Fruit fly (Drosophila melanogaster) whole organism, adult: Measurements from ENCODE around the gene AP-1sigma.

Source experiments
- CG12768 ChIP-seq: fragments of 200-800 bp; sonication (Bioruptor generic); optimal IDR thresholded peaks from 2 replicates; lab custom pipeline; 2017; ENCODE audit warnings: missing biosample characterization, missing genetic modification characterization, mild to moderate bottlenecking, moderate library complexity, missing genetic modification reagents
- CG33017 ChIP-seq: fragments of 200-800 bp; sonication (Bioruptor generic); optimal IDR thresholded peaks from 2 replicates; lab custom pipeline; 2018; ENCODE audit warnings: missing biosample characterization, mild to moderate bottlenecking, missing genetic modification characterization, moderate library complexity
- CG5204 ChIP-seq: fragments of 200-800 bp; sonication (Bioruptor generic); optimal IDR thresholded peaks from 2 replicates; lab custom pipeline; 2016; ENCODE audit warnings: missing biosample characterization, missing genetic modification characterization
- Clk ChIP-seq: fragments of 200-800 bp; sonication (Bioruptor generic); optimal IDR thresholded peaks from 2 replicates; lab custom pipeline; 2017; ENCODE audit warnings: missing biosample characterization, missing genetic modification characterization
- Crg-1 ChIP-seq: fragments of 200-800 bp; sonication (Bioruptor generic); optimal IDR thresholded peaks from 2 replicates; lab custom pipeline; 2016; ENCODE audit warnings: missing biosample characterization, missing genetic modification characterization
- Hr96 ChIP-seq: fragments of 200-800 bp; sonication (Bioruptor generic); optimal IDR thresholded peaks from 2 replicates; lab custom pipeline; 2016; ENCODE audit warnings: missing biosample characterization, missing genetic modification characterization
- Mnt ChIP-seq: fragments of 200-800 bp; sonication (Bioruptor generic); optimal IDR thresholded peaks from 2 replicates; lab custom pipeline; 2016; ENCODE audit warnings: missing biosample characterization, mild to moderate bottlenecking, missing genetic modification characterization
- bab1 ChIP-seq: fragments of 200-800 bp; sonication (Bioruptor generic); optimal IDR thresholded peaks from 3 replicates; lab custom pipeline; 2019; ENCODE audit warnings: missing biosample characterization, mild to moderate bottlenecking, missing genetic modification characterization, moderate library complexity
- cic ChIP-seq: fragments of 200-800 bp; sonication (Bioruptor generic); optimal IDR thresholded peaks from 2 replicates; lab custom pipeline; 2017; ENCODE audit warnings: missing biosample characterization, mild to moderate bottlenecking, missing genetic modification characterization, moderate library complexity
- cnc ChIP-seq, 2 experiments: fragments of >200 bp; optimal IDR thresholded peaks; 2 replicates each; lab custom pipeline; 2017
- kay ChIP-seq: fragments of 200-800 bp; sonication (Bioruptor generic); peaks from one replicate; lab custom pipeline; 2016; ENCODE audit warnings: missing biosample characterization, missing genetic modification characterization, borderline replicate concordance
- ovo ChIP-seq: fragments of 200-800 bp; sonication (Bioruptor generic); optimal IDR thresholded peaks from 2 replicates; lab custom pipeline; 2016; ENCODE audit warnings: missing biosample characterization, missing genetic modification characterization
- toe ChIP-seq: fragments of 200-800 bp; sonication (Bioruptor generic); optimal IDR thresholded peaks from 2 replicates; lab custom pipeline; 2016; ENCODE audit warnings: missing biosample characterization, missing genetic modification characterization

dm6 chr3R:23948466-23949413 lies 9.7 kb upstream of the AP-1sigma start:
- TF ChIP-seq Crg-1, result no peak
- TF ChIP-seq toe (GFP tag; lab: Kevin White, UChicago), result no peak
- no peak for TF ChIP-seq Hr96 (GFP tag; lab: Kevin White, UChicago)
- TF ChIP-seq cic (GFP tag; lab: Kevin White, UChicago), result no peak
- TF ChIP-seq kay (GFP tag; lab: Kevin White, UChicago), result no peak
- TF ChIP-seq CG12768 (GFP tag; lab: Kevin White, UChicago), result no peak
- TF ChIP-seq cnc (optimal IDR thresholded peaks at IDR 0.05; lab: Kevin White, UChicago), result no peak
- no peak for TF ChIP-seq bab1 (GFP tag; lab: Kevin White, UChicago)
- no peak for TF ChIP-seq CG33017 (tag; lab: Kevin White, UChicago)
- no peak for TF ChIP-seq CG5204 (GFP tag; lab: Kevin White, UChicago)
- no peak for TF ChIP-seq Mnt (GFP tag; lab: Kevin White, UChicago)
- TF ChIP-seq ovo (GFP tag; lab: Kevin White, UChicago), result no peak
- no peak for TF ChIP-seq Clk (GFP tag; lab: Kevin White, UChicago)
